Worm (Caenorhabditis elegans) whole organism, L4 larva: Measurements from ENCODE around the gene W04G3.7.

Experiments used
- ZK546.5 ChIP-seq, 2 experiments: sonication (generic microtip); optimal IDR thresholded peaks; 2 replicates each; lab custom pipeline; 2017; ENCODE audit warnings: missing biosample characterization in 2 of 2, missing genetic modification characterization in 2 of 2
- egl-43 ChIP-seq: fragments of 200-800 bp; sonication (Bioruptor generic); IDR thresholded peaks from 2 replicates; pipeline ENCODE4 v1.3.6; 2022; ENCODE audit warnings: missing genetic modification reagents, missing genetic modification characterization, missing compliant biosample characterization
- mes-2 ChIP-seq: sonication (generic microtip); optimal IDR thresholded peaks from 2 replicates; lab custom pipeline; 2016; ENCODE audit warnings: missing genotype, mild to moderate bottlenecking, missing genetic modification characterization, missing compliant biosample characterization; ENCODE audit not compliant: poor library complexity, severe bottlenecking
- nhr-76 ChIP-seq: fragments of 150-350 bp; optimal IDR thresholded peaks from 2 replicates; lab custom pipeline; 2014; ENCODE audit warnings: missing biosample characterization, missing genetic modification characterization
- pha-4 ChIP-seq, 2 experiments: fragments of 150-350 bp in 1 of 2; fragments of 200-800 bp in 1 of 2; sonication (Bioruptor generic) in 1 of 2; IDR thresholded peaks in 1 of 2; optimal IDR thresholded peaks in 1 of 2; 2 replicates each; pipeline versions ENCODE4 v1.3.6 to Lab custom; 2014 to 2022; ENCODE audit warnings: missing genetic modification characterization in 2 of 2, missing genetic modification reagents in 2 of 2, missing biosample characterization in 1 of 2, missing compliant biosample characterization in 1 of 2
- skn-1 ChIP-seq: fragments of 150-350 bp; optimal IDR thresholded peaks from 2 replicates; lab custom pipeline; 2014; ENCODE audit warnings: missing biosample characterization, missing genetic modification characterization
- unc-130 ChIP-seq: sonication (generic microtip); optimal IDR thresholded peaks from 2 replicates; lab custom pipeline; 2016; ENCODE audit warnings: missing genetic modification reagents, missing genetic modification characterization, missing compliant biosample characterization

ce11 chrX:11120808-11121207, 35.7 kb upstream of the W04G3.7 start, which contains the start of gene R08B4.3:
- TF ChIP-seq skn-1 (tag; lab: Kevin White, UChicago) (no peak), mes-2 (tag; lab: Kevin White, UChicago) (no peak), pha-4 (GFP tag; IDR thresholded peaks at IDR 0.05; lab: Robert Waterston, UW) (no peak), pha-4 (tag; optimal IDR thresholded peaks at IDR 0.05; lab: Kevin White, UChicago) (no peak), ZK546.5 (tag; optimal IDR thresholded peaks at IDR 0.05; lab: Kevin White, UChicago) (no peak), nhr-76 (tag; lab: Kevin White, UChicago) (no peak), egl-43 (no peak), unc-130 (GFP tag; lab: Kevin White, UChicago) (no peak)
